Fruit fly (Drosophila melanogaster) whole organism, prepupa: ENCODE measurements around the gene CtsB.
A peak's percentile ranks its signal among the peaks of the same experiment; 100 is the strongest.

Experiments used
- Blimp-1 ChIP-seq: fragments of 200-800 bp; sonication (Bioruptor generic); optimal IDR thresholded peaks from 3 replicates; lab custom pipeline; 2017; ENCODE audit warnings: missing biosample characterization, missing genetic modification characterization, mild to moderate bottlenecking, moderate library complexity, missing genetic modification reagents
- CG10631 ChIP-seq: fragments of 200-800 bp; sonication (Bioruptor generic); optimal IDR thresholded peaks from 2 replicates; lab custom pipeline; 2016; ENCODE audit warnings: missing biosample characterization, missing genetic modification characterization
- CG10669 ChIP-seq: fragments of 200-800 bp; sonication (Bioruptor generic); optimal IDR thresholded peaks from 3 replicates; lab custom pipeline; 2018; ENCODE audit warnings: missing biosample characterization, mild to moderate bottlenecking, missing genetic modification characterization, moderate library complexity
- CG11762 ChIP-seq: fragments of 200-800 bp; sonication (Bioruptor generic); optimal IDR thresholded peaks from 3 replicates; lab custom pipeline; 2016; ENCODE audit warnings: missing biosample characterization, missing genetic modification characterization; ENCODE audit not compliant: insufficient read depth
- CG11902 ChIP-seq: fragments of 200-800 bp; sonication (Bioruptor generic); optimal IDR thresholded peaks from 3 replicates; lab custom pipeline; 2016; ENCODE audit warnings: missing biosample characterization, missing genetic modification characterization
- CG15336 ChIP-seq: fragments of 200-800 bp; sonication (Bioruptor generic); IDR thresholded peaks from 2 replicates; pipeline ENCODE4 v1.3.6; 2022; ENCODE audit warnings: missing biosample characterization, missing genetic modification characterization
- CG1621 ChIP-seq: fragments of 200-800 bp; sonication (Bioruptor generic); optimal IDR thresholded peaks from 3 replicates; lab custom pipeline; 2018; ENCODE audit warnings: missing biosample characterization, mild to moderate bottlenecking, missing genetic modification characterization
- CG16779 ChIP-seq: fragments of 200-800 bp; sonication (Bioruptor generic); optimal IDR thresholded peaks from 3 replicates; lab custom pipeline; 2017; ENCODE audit warnings: missing biosample characterization, mild to moderate bottlenecking, missing genetic modification characterization
- CG3032 ChIP-seq: fragments of 200-800 bp; optimal IDR thresholded peaks from 2 replicates; lab custom pipeline; 2019; ENCODE audit warnings: missing biosample characterization, mild to moderate bottlenecking, missing genetic modification characterization, moderate library complexity
- CG32006 ChIP-seq: fragments of 200-800 bp; sonication (Bioruptor generic); optimal IDR thresholded peaks from 3 replicates; lab custom pipeline; 2017; ENCODE audit warnings: missing biosample characterization, mild to moderate bottlenecking, missing genetic modification characterization
- CG34406 ChIP-seq: fragments of 200-800 bp; sonication (Bioruptor generic); optimal IDR thresholded peaks from 3 replicates; lab custom pipeline; 2016; ENCODE audit warnings: missing biosample characterization, missing genetic modification characterization
- CG3919 ChIP-seq: fragments of 200-800 bp; sonication (Bioruptor generic); optimal IDR thresholded peaks from 3 replicates; lab custom pipeline; 2016; ENCODE audit warnings: missing biosample characterization, missing genetic modification characterization
- CG4318 ChIP-seq: fragments of 200-800 bp; sonication (Bioruptor generic); optimal IDR thresholded peaks from 3 replicates; lab custom pipeline; 2017; ENCODE audit warnings: missing biosample characterization, mild to moderate bottlenecking, missing genetic modification characterization
- CG6163 ChIP-seq: fragments of 200-800 bp; sonication (Bioruptor generic); IDR thresholded peaks from 3 replicates; pipeline ENCODE4 v1.3.6; 2022; ENCODE audit warnings: missing biosample characterization, missing genetic modification characterization
- CG6276 ChIP-seq: fragments of 200-800 bp; sonication (Bioruptor generic); optimal IDR thresholded peaks from 2 replicates; lab custom pipeline; 2017; ENCODE audit warnings: missing biosample characterization, mild to moderate bottlenecking, missing genetic modification characterization
- CG6792 ChIP-seq: fragments of 200-800 bp; sonication (Bioruptor generic); optimal IDR thresholded peaks from 3 replicates; lab custom pipeline; 2016; ENCODE audit warnings: missing biosample characterization, missing genetic modification characterization
- CG6808 ChIP-seq: fragments of 200-800 bp; sonication (Bioruptor generic); optimal IDR thresholded peaks from 3 replicates; lab custom pipeline; 2017; ENCODE audit warnings: missing biosample characterization, missing genetic modification characterization, mild to moderate bottlenecking, moderate library complexity, missing genetic modification reagents
- CG6854 ChIP-seq: fragments of 200-800 bp; sonication (Bioruptor generic); optimal IDR thresholded peaks from 2 replicates; lab custom pipeline; 2017; ENCODE audit warnings: missing biosample characterization, mild to moderate bottlenecking, missing genetic modification characterization
- CG7368 ChIP-seq: fragments of 200-800 bp; sonication (Bioruptor generic); optimal IDR thresholded peaks from 3 replicates; lab custom pipeline; 2016; ENCODE audit warnings: missing biosample characterization, missing genetic modification characterization
- CG8119 ChIP-seq: fragments of 200-800 bp; sonication (Bioruptor generic); IDR thresholded peaks from 3 replicates; pipeline ENCODE4 v1.3.6; 2022; ENCODE audit warnings: missing biosample characterization, missing genetic modification characterization
- CG8319 ChIP-seq: fragments of 200-800 bp; sonication (Bioruptor generic); optimal IDR thresholded peaks from 3 replicates; lab custom pipeline; 2016; ENCODE audit warnings: missing biosample characterization, missing genetic modification characterization
- CG8632 ChIP-seq: fragments of 200-800 bp; sonication (Bioruptor generic); optimal IDR thresholded peaks from 3 replicates; lab custom pipeline; 2016; ENCODE audit warnings: missing biosample characterization, missing genetic modification characterization
- Eip75B ChIP-seq: fragments of 200-800 bp; sonication (Bioruptor generic); optimal IDR thresholded peaks from 3 replicates; lab custom pipeline; 2016; ENCODE audit warnings: missing biosample characterization, missing genetic modification characterization
- Eip78C ChIP-seq: fragments of 200-800 bp; sonication (Bioruptor generic); peaks from one replicate; lab custom pipeline; 2016; ENCODE audit warnings: missing biosample characterization, missing genetic modification characterization
- Eip93F ChIP-seq: fragments of 200-800 bp; sonication (Bioruptor generic); optimal IDR thresholded peaks from 2 replicates; lab custom pipeline; 2016; ENCODE audit warnings: missing biosample characterization, mild to moderate bottlenecking, missing genetic modification characterization
- Ets96B ChIP-seq: fragments of 200-800 bp; optimal IDR thresholded peaks from 2 replicates; lab custom pipeline; 2019; ENCODE audit warnings: missing biosample characterization, mild to moderate bottlenecking, missing genetic modification characterization, moderate library complexity
- Hr38 ChIP-seq: sonication (Bioruptor generic); optimal IDR thresholded peaks from 2 replicates; lab custom pipeline; 2016; ENCODE audit warnings: missing biosample characterization, missing genetic modification characterization
- Hr39 ChIP-seq: fragments of 200-800 bp; sonication (Bioruptor generic); optimal IDR thresholded peaks from 2 replicates; lab custom pipeline; 2016; ENCODE audit warnings: missing biosample characterization, missing genetic modification characterization
- Hr4 ChIP-seq: fragments of 200-800 bp; sonication (Bioruptor generic); optimal IDR thresholded peaks from 3 replicates; lab custom pipeline; 2016; ENCODE audit warnings: missing biosample characterization, missing genetic modification characterization
- Lpt ChIP-seq: fragments of 200-800 bp; sonication (Bioruptor generic); optimal IDR thresholded peaks from 3 replicates; lab custom pipeline; 2016; ENCODE audit warnings: missing biosample characterization, missing genetic modification characterization
- Met ChIP-seq: fragments of 200-800 bp; sonication (Bioruptor generic); optimal IDR thresholded peaks from 3 replicates; lab custom pipeline; 2016; ENCODE audit warnings: missing biosample characterization, missing genetic modification characterization
- OdsH ChIP-seq: fragments of 200-800 bp; sonication (Bioruptor generic); optimal IDR thresholded peaks from 3 replicates; lab custom pipeline; 2016; ENCODE audit warnings: missing biosample characterization, missing genetic modification characterization
- Sox102F ChIP-seq: fragments of 200-800 bp; sonication (Bioruptor generic); optimal IDR thresholded peaks from 2 replicates; lab custom pipeline; 2016; ENCODE audit warnings: missing biosample characterization, mild to moderate bottlenecking, missing genetic modification characterization
- Sox14 ChIP-seq: fragments of 200-800 bp; sonication (Bioruptor generic); optimal IDR thresholded peaks from 3 replicates; lab custom pipeline; 2016; ENCODE audit warnings: missing biosample characterization, missing genetic modification characterization
- Sox15 ChIP-seq: fragments of 200-800 bp; sonication (Bioruptor generic); optimal IDR thresholded peaks from 3 replicates; lab custom pipeline; 2016; ENCODE audit warnings: missing biosample characterization, missing genetic modification characterization
- acj6 ChIP-seq: fragments of 200-800 bp; sonication (Bioruptor generic); optimal IDR thresholded peaks from 3 replicates; lab custom pipeline; 2016; ENCODE audit warnings: missing biosample characterization, missing genetic modification characterization
- cyc ChIP-seq: fragments of 200-800 bp; sonication (Bioruptor generic); optimal IDR thresholded peaks from 3 replicates; lab custom pipeline; 2016; ENCODE audit warnings: missing biosample characterization, missing genetic modification characterization
- dac ChIP-seq: fragments of 200-800 bp; sonication (Bioruptor generic); optimal IDR thresholded peaks from 2 replicates; lab custom pipeline; 2017; ENCODE audit warnings: missing biosample characterization, mild to moderate bottlenecking, missing genetic modification characterization
- dsx ChIP-seq: fragments of 200-800 bp; optimal IDR thresholded peaks from 3 replicates; lab custom pipeline; 2019; ENCODE audit warnings: missing biosample characterization, mild to moderate bottlenecking, missing genetic modification characterization, moderate library complexity; ENCODE audit not compliant: poor library complexity, severe bottlenecking
- eg ChIP-seq: fragments of 200-800 bp; sonication (Bioruptor generic); IDR thresholded peaks from 3 replicates; pipeline ENCODE4 v1.3.6; 2022; ENCODE audit warnings: missing biosample characterization, missing genetic modification characterization
- lz ChIP-seq: fragments of 200-800 bp; sonication (Bioruptor generic); optimal IDR thresholded peaks from 3 replicates; lab custom pipeline; 2016; ENCODE audit warnings: missing biosample characterization, missing genetic modification characterization
- net ChIP-seq: fragments of 200-800 bp; sonication (Bioruptor generic); optimal IDR thresholded peaks from 3 replicates; lab custom pipeline; 2016; ENCODE audit warnings: missing biosample characterization, missing genetic modification characterization
- pdm3 ChIP-seq: fragments of 200-800 bp; sonication (Bioruptor generic); optimal IDR thresholded peaks from 3 replicates; lab custom pipeline; 2016; ENCODE audit warnings: missing biosample characterization, missing genetic modification characterization
- salr ChIP-seq, 2 experiments: fragments of 200-800 bp; sonication (Bioruptor generic); optimal IDR thresholded peaks; 3 replicates each; lab custom pipeline; 2016 to 2018; ENCODE audit warnings: missing biosample characterization in 2 of 2, missing genetic modification characterization in 2 of 2, mild to moderate bottlenecking in 1 of 2
- ss ChIP-seq, 2 experiments: fragments of 200-800 bp; sonication (Bioruptor generic); optimal IDR thresholded peaks; 2 replicates in 1 of 2; 3 replicates in 1 of 2; lab custom pipeline; 2017 to 2018; ENCODE audit warnings: mild to moderate bottlenecking in 2 of 2, missing biosample characterization in 2 of 2, missing genetic modification characterization in 2 of 2, moderate library complexity in 1 of 2
- svp ChIP-seq: fragments of 200-800 bp; sonication (Bioruptor generic); peaks from one replicate; lab custom pipeline; 2016; ENCODE audit warnings: missing biosample characterization, missing genetic modification characterization
- topi ChIP-seq: fragments of 200-800 bp; sonication (Bioruptor generic); optimal IDR thresholded peaks from 3 replicates; lab custom pipeline; 2016; ENCODE audit warnings: missing biosample characterization, missing genetic modification characterization
- vri ChIP-seq: fragments of 200-800 bp; sonication (Bioruptor generic); optimal IDR thresholded peaks from 3 replicates; lab custom pipeline; 2016; ENCODE audit warnings: missing biosample characterization, mild to moderate bottlenecking, missing genetic modification characterization

CtsB gene

DNA sequence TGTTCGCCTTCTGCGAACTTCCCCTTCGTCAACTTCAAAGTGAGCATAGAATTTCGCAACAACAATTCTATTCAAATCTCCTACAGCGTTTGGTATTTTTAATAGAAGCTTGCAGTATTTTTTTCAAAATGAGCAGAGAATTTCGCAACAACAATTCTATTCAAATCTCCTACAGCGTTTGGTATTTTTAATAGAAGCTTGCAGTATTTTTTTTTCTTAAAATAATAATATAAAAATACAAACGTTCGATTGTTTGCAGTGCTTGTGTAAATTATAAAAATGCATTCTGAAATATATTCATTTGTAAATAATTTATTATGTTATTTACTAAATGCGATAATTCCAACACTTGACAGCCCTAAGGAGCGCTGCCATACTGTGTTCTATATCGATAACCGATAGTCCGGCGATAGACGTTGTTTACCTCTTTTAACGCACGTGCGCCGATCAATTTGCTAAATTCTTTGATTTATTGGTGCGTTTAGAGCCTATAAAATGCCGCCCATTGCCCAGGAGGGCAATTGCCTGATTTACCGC lies 25.1 kb downstream of the CtsB start, which contains the start of the genes CG32625 and Rtc1 (continued):
- TF ChIP-seq Eip78C (GFP tag; lab: Kevin White, UChicago) (peak; percentile 75), salr (GFP tag; optimal IDR thresholded peaks at IDR 0.05; lab: Kevin White, UChicago) (no peak), lz (peak; percentile 18), Met (GFP tag; lab: Kevin White, UChicago) (peak; percentile 41), CG3919 (GFP tag; lab: Kevin White, UChicago) (peak; percentile 17), CG8119 (0 out of 3 replicates have a peak, but pooled peaks have one; percentile 21), Eip93F (GFP tag; lab: Kevin White, UChicago) (no peak), Lpt (GFP tag; lab: Kevin White, UChicago) (no peak), CG11762 (GFP tag; lab: Kevin White, UChicago) (no peak), CG10669 (peak; percentile 8)

DNA sequence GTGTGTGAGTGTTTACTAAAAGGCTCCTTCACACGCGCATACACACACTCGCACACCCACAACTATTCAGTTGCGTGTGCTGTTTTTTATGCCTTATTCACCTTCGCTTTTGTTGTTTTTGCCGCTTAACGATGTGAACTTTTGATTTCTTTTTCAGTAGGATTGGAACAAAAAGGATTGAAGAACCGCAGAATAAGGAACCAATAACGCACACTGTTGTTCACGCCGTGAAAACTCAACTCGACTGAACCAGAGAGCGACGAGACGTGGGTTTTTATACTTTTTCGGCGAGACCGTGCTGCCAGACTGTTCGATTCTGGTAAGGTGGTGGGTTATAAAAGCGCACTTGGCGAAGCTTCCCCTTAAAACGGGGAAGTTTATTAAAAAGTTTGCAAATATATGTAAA lies 26.8 kb downstream of the CtsB start, which contains the start of gene Pdcd4:
TSS of gene Pdcd4 (minus strand) at position 255 of the 406 bp plus-strand sequence.
- TF ChIP-seq svp (GFP tag; lab: Kevin White, UChicago), result no peak
- TF ChIP-seq Blimp-1, result peak; percentile 66
- TF ChIP-seq Ets96B (tag; lab: Kevin White, UChicago), result peak; percentile 71
- TF ChIP-seq Sox15 (GFP tag; lab: Kevin White, UChicago), result no peak
- TF ChIP-seq pdm3 (GFP tag; lab: Kevin White, UChicago), result peak; percentile 52
- no peak for TF ChIP-seq CG8119
- TF ChIP-seq CG6163, result peak; percentile 67
- peak; percentile 64 for TF ChIP-seq CG10669
- TF ChIP-seq Eip93F (GFP tag; lab: Kevin White, UChicago), result no peak
- peak in 1 of 2 experiments; percentile 44 for TF ChIP-seq salr (GFP tag; optimal IDR thresholded peaks at IDR 0.05; lab: Kevin White, UChicago)
- peak; percentile 16 for TF ChIP-seq CG6276
- no peak for TF ChIP-seq CG11902
- no peak for TF ChIP-seq dac (GFP tag; lab: Kevin White, UChicago)
- TF ChIP-seq eg (GFP tag; lab: Robert Waterston, UW), result peak; percentile 75
- peak; percentile 52 for TF ChIP-seq CG3032 (tag; lab: Kevin White, UChicago)
- TF ChIP-seq dsx (GFP tag; lab: Kevin White, UChicago), result peak; percentile 76
- no peak for TF ChIP-seq CG4318 (GFP tag; lab: Kevin White, UChicago)
- peak; percentile 14 for TF ChIP-seq CG6854 (GFP tag; lab: Kevin White, UChicago)
- peak; percentile 7 for TF ChIP-seq CG34406
- peak; percentile 36; the same call in 1 of the 2 replicates for TF ChIP-seq CG15336 (GFP tag; lab: Robert Waterston, UW)
- peak; percentile 31 for TF ChIP-seq CG7368 (GFP tag; lab: Kevin White, UChicago)
- TF ChIP-seq Hr4, result no peak
- peak; percentile 12 for TF ChIP-seq cyc (GFP tag; lab: Kevin White, UChicago)
- peak; percentile 77 for TF ChIP-seq CG1621
- TF ChIP-seq vri (GFP tag; lab: Kevin White, UChicago), result peak; percentile 2
- TF ChIP-seq CG32006 (GFP tag; lab: Kevin White, UChicago), result peak; percentile 32
- TF ChIP-seq Met (GFP tag; lab: Kevin White, UChicago), result no peak
- peak; percentile 50 for TF ChIP-seq Sox14 (GFP tag; lab: Kevin White, UChicago)
- TF ChIP-seq Eip75B (GFP tag; lab: Kevin White, UChicago), result peak; percentile 51
- TF ChIP-seq lz, result peak; percentile 22
- no peak for TF ChIP-seq CG3919 (GFP tag; lab: Kevin White, UChicago)
- no peak for TF ChIP-seq CG6792 (GFP tag; lab: Kevin White, UChicago)
- TF ChIP-seq ss (GFP tag; optimal IDR thresholded peaks at IDR 0.05; lab: Kevin White, UChicago), result peak; percentile 85
- TF ChIP-seq topi (GFP tag; lab: Kevin White, UChicago), result peak; percentile 22
- peak; percentile 61 for TF ChIP-seq CG16779 (tag; lab: Kevin White, UChicago)
- peak; percentile 29 for TF ChIP-seq Sox102F (GFP tag; lab: Kevin White, UChicago)
- TF ChIP-seq OdsH (GFP tag; lab: Kevin White, UChicago), result no peak
- peak; percentile 36 for TF ChIP-seq Eip78C (GFP tag; lab: Kevin White, UChicago)
- no peak for TF ChIP-seq CG8319
- TF ChIP-seq Hr39 (GFP tag; lab: Kevin White, UChicago), result no peak
- no peak for TF ChIP-seq CG8632 (GFP tag; lab: Kevin White, UChicago)
- TF ChIP-seq Hr38 (GFP tag; lab: Kevin White, UChicago), result no peak
- no peak for TF ChIP-seq CG10631 (GFP tag; lab: Kevin White, UChicago)
- peak; percentile 54 for TF ChIP-seq CG6808 (GFP tag; lab: Kevin White, UChicago)
- TF ChIP-seq net (GFP tag; lab: Kevin White, UChicago), result peak; percentile 18
- no peak for TF ChIP-seq acj6 (GFP tag; lab: Kevin White, UChicago)
